Worm (Caenorhabditis elegans) whole organism, late embryonic: ENCODE measurements around the gene srd-67.

ENCODE experiments used
- ama-1 ChIP-seq: fragments of 150-350 bp; optimal IDR thresholded peaks from 2 replicates; lab custom pipeline; 2014
- ceh-6 ChIP-seq: fragments of 200-800 bp; sonication (Bioruptor generic); optimal IDR thresholded peaks from 2 replicates; lab custom pipeline; 2018; ENCODE audit warnings: mild to moderate bottlenecking, missing genetic modification characterization, missing compliant biosample characterization
- dve-1 ChIP-seq: sonication (generic microtip); optimal IDR thresholded peaks from 2 replicates; lab custom pipeline; 2017; ENCODE audit warnings: antibody characterized with exemption, mild to moderate bottlenecking, missing genetic modification characterization, missing compliant biosample characterization
- elt-2 ChIP-seq: sonication (generic microtip); optimal IDR thresholded peaks from 2 replicates; lab custom pipeline; 2016; ENCODE audit warnings: missing genetic modification reagents, missing genetic modification characterization, missing compliant biosample characterization
- fkh-10 ChIP-seq: fragments of 150-350 bp; optimal IDR thresholded peaks from 2 replicates; lab custom pipeline; 2014; ENCODE audit warnings: missing biosample characterization, missing genetic modification reagents, missing genetic modification characterization
- hlh-30 ChIP-seq: sonication (generic microtip); optimal IDR thresholded peaks from 2 replicates; lab custom pipeline; 2017; ENCODE audit warnings: antibody characterized with exemption, missing genetic modification characterization, missing compliant biosample characterization; ENCODE audit not compliant: insufficient read depth
- hlh-8 ChIP-seq: sonication (generic microtip); optimal IDR thresholded peaks from 2 replicates; lab custom pipeline; 2016; ENCODE audit warnings: missing genotype, missing genetic modification characterization, missing compliant biosample characterization
- pha-2 ChIP-seq: sonication (generic microtip); optimal IDR thresholded peaks from 2 replicates; lab custom pipeline; 2017; ENCODE audit warnings: mild to moderate bottlenecking, missing genetic modification characterization, missing compliant biosample characterization
- pqm-1 ChIP-seq: sonication (generic microtip); optimal IDR thresholded peaks from 2 replicates; lab custom pipeline; 2016; ENCODE audit warnings: missing genetic modification characterization, missing compliant biosample characterization
- tbx-2 ChIP-seq: sonication (generic microtip); optimal IDR thresholded peaks from 2 replicates; lab custom pipeline; 2016; ENCODE audit warnings: missing genetic modification characterization, missing compliant biosample characterization
- ttx-3 ChIP-seq: sonication (generic microtip); optimal IDR thresholded peaks from 2 replicates; lab custom pipeline; 2016; ENCODE audit warnings: missing genetic modification reagents, missing genetic modification characterization, missing compliant biosample characterization
- unc-42 ChIP-seq: sonication (generic microtip); optimal IDR thresholded peaks from 2 replicates; lab custom pipeline; 2016; ENCODE audit warnings: missing genotype, missing genetic modification characterization, missing compliant biosample characterization
- ztf-16 ChIP-seq: sonication (generic microtip); optimal IDR thresholded peaks from 2 replicates; lab custom pipeline; 2017; ENCODE audit warnings: missing genetic modification characterization, missing compliant biosample characterization

ce11 chrIII:2212343-2212742 lies 33.3 kb downstream of the srd-67 start:
- no peak for TF ChIP-seq ttx-3
- TF ChIP-seq pqm-1 = no peak
- no peak for TF ChIP-seq unc-42 (tag; lab: Kevin White, UChicago)
- TF ChIP-seq ztf-16 (tag; lab: Kevin White, UChicago) = no peak
- no peak for TF ChIP-seq hlh-30 (tag; lab: Kevin White, UChicago)
- no peak for TF ChIP-seq dve-1 (tag; lab: Kevin White, UChicago)
- TF ChIP-seq fkh-10 (GFP tag; lab: Kevin White, UChicago) = no peak
- TF ChIP-seq pha-2 = no peak
- TF ChIP-seq ama-1 (lab: Kevin White, UChicago) = no peak
- TF ChIP-seq hlh-8 (tag; lab: Kevin White, UChicago) = no peak
- no peak for TF ChIP-seq elt-2
- TF ChIP-seq tbx-2 (tag; lab: Kevin White, UChicago) = no peak
- no peak for TF ChIP-seq ceh-6
